Fruit fly (Drosophila melanogaster): ENCODE measurements around the gene Pka-R1.

Pka-R1 gene

dm6 chr3L:20837831-20838301, 21.9 kb downstream of the Pka-R1 start (continued):
- TF ChIP-seq Deaf1 (tag; optimal IDR thresholded peaks at IDR 0.05) (peak; percentile 70), Adf1 (GFP tag; IDR thresholded peaks at IDR 0.05) (0 out of 2 replicates have a peak, but pooled peaks have one; percentile 4), Vsx1 (GFP tag; optimal IDR thresholded peaks at IDR 0.05) (peak; percentile 24), CG12659 (GFP tag; optimal IDR thresholded peaks at IDR 0.05) (no peak)

DNA sequence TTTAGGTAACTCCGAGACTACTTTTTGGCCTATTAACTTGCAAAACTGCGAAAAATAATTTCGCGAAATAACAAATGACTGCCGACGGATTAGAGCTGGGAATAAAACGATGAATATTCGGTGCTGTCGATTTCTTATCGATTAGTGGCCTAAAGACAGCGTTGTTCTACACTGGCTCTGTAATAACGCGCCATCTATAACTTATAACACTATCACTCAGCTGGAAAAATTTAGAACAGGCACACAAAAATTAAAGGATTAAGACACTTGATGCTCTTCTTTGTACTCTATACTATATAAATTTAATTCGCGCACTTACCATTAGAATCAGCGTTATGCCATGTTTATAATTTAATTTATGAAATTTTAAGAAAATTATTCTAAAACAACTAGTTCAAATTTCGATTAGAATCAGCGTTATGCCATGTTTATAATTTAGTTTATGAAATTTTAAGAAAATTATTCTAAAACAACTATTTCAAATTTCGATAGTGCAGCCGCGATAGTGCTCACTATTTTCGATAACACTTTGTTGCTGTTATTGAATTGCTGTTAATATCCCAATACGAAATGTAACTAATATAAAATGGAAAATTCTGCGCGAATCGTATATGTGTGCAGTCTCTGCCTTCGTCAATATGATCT, 25.7 kb downstream of the Pka-R1 start, which contains the start of the genes CSN3 and CG11456:
Gene CSN3 (minus strand): TSS at position 112 of the 645 bp plus-strand sequence.
Gene CG11456 (plus strand): TSS at position 523 of the 645 bp plus-strand sequence.
- TF ChIP-seq Ravus (GFP tag; IDR thresholded peaks at IDR 0.05) (no peak), CG11504 (tag; optimal IDR thresholded peaks at IDR 0.05) (no peak), jing (GFP tag; optimal IDR thresholded peaks at IDR 0.05) (no peak), CG17612 (GFP tag; IDR thresholded peaks at IDR 0.05) (no peak), CG8924 (tag; optimal IDR thresholded peaks at IDR 0.05) (no peak), CG33213 (GFP tag; optimal IDR thresholded peaks at IDR 0.05) (peak; percentile 73), ase (GFP tag; IDR thresholded peaks at IDR 0.05) (no peak), fd96Cb (tag; optimal IDR thresholded peaks at IDR 0.05) (no peak), fru (optimal IDR thresholded peaks at IDR 0.05) (no peak), CG18476 (GFP tag; optimal IDR thresholded peaks at IDR 0.05) (peak; percentile 38), CG9609 (GFP tag; optimal IDR thresholded peaks at IDR 0.05) (peak; percentile 58), pan (optimal IDR thresholded peaks at IDR 0.05) (no peak), pan (GFP tag; optimal IDR thresholded peaks at IDR 0.05 in 1 of 2, IDR thresholded peaks at IDR 0.05 in 1 of 2) (peak in 1 of 2 experiments; percentile 59), CG13894 (tag; optimal IDR thresholded peaks at IDR 0.05) (peak; percentile 70), CG3163 (GFP tag; optimal IDR thresholded peaks at IDR 0.05) (no peak), zen (tag; optimal IDR thresholded peaks at IDR 0.05) (no peak), CG11696 (GFP tag; IDR thresholded peaks at IDR 0.05) (no peak), CG10209 (GFP tag; optimal IDR thresholded peaks at IDR 0.05) (no peak), CG6175 (GFP tag; IDR thresholded peaks at IDR 0.05) (no peak), mld (GFP tag; IDR thresholded peaks at IDR 0.05; ENCODE audit: partially characterized antibody) (peak; percentile 23; the same call in 1 of the 3 replicates), sens-2 (GFP tag; IDR thresholded peaks at IDR 0.05) (no peak), Hand (GFP tag; optimal IDR thresholded peaks at IDR 0.05) (no peak), Hmr (GFP tag; optimal IDR thresholded peaks at IDR 0.05) (peak; percentile 72), otp (GFP tag; IDR thresholded peaks at IDR 0.05) (no peak), Opbp (GFP tag; IDR thresholded peaks at IDR 0.05; ENCODE audit: partially characterized antibody) (peak; percentile 71), CG3407 (GFP tag; optimal IDR thresholded peaks at IDR 0.05) (no peak), Mrtf (GFP tag; IDR thresholded peaks at IDR 0.05) (no peak), CG6765 (GFP tag; optimal IDR thresholded peaks at IDR 0.05) (no peak), CG17361 (GFP tag; IDR thresholded peaks at IDR 0.05) (no peak), nom (GFP tag; optimal IDR thresholded peaks at IDR 0.05) (no peak), Dbx (GFP tag; IDR thresholded peaks at IDR 0.05) (peak; percentile 67; the same call in 2 of the 3 replicates), fd3F (GFP tag; optimal IDR thresholded peaks at IDR 0.05) (no peak), stwl (tag; optimal IDR thresholded peaks at IDR 0.05) (peak; percentile 89), ro (GFP tag; IDR thresholded peaks at IDR 0.05) (no peak), CG15073 (GFP tag; optimal IDR thresholded peaks at IDR 0.05) (no peak), amos (GFP tag; IDR thresholded peaks at IDR 0.05; ENCODE audit: partially characterized antibody) (peak; percentile 74), inv (GFP tag; IDR thresholded peaks at IDR 0.05; ENCODE audit: partially characterized antibody) (peak; percentile 56), rib (GFP tag; IDR thresholded peaks at IDR 0.05) (peak; percentile 82), gce (GFP tag; IDR thresholded peaks at IDR 0.05) (no peak), CG12391 (tag; optimal IDR thresholded peaks at IDR 0.05) (peak; percentile 61), CG12104 (GFP tag; optimal IDR thresholded peaks at IDR 0.05) (no peak), repo (GFP tag; optimal IDR thresholded peaks at IDR 0.05) (peak; percentile 47), Awh (GFP tag; IDR thresholded peaks at IDR 0.05) (no peak), MESR4 (GFP tag; optimal IDR thresholded peaks at IDR 0.05) (peak; percentile 25)
